Worm (Caenorhabditis elegans): Measurements from ENCODE around the gene snr-5.

DNA sequence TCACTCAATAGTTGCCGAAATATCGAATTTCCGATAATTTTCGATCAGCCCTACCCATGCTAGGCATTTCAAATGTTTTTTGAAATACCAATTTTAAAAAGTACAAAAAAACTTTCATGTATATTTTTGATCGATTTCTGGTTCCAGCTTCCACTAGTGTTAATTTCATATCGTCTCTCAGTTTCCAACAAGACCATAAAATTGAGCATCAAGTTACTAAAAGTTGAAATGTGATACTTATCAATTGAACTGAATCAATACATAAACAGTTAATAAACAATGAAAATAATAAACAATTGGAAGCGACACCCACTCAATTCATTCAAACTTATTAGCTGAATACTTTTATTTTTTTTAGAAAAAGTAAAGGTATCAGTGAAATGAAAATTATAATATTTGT, 4.3 kb downstream of the snr-5 start, which contains the start of gene cup-4:
- TF ChIP-seq klf-2 (GFP tag; conservative IDR thresholded peaks at IDR 0.05): no peak
- TF ChIP-seq ztf-23 (GFP tag; IDR thresholded peaks at IDR 0.05): no peak
- no peak for TF ChIP-seq T22C8.4 (GFP tag; IDR thresholded peaks at IDR 0.05)
- TF ChIP-seq flt-1 (GFP tag; IDR thresholded peaks at IDR 0.05): no peak
- TF ChIP-seq tab-1 (GFP tag; IDR thresholded peaks at IDR 0.05): no peak

All from whole organism, midembryonic.